Worm (Caenorhabditis elegans): ENCODE results near the gene nhr-218.

ce11 chrV:16256395-16256794 is 1.8 kb upstream of the nhr-218 start, which contains the start of gene bgnt-1.3:
- no peak for TF ChIP-seq zip-11 (GFP tag; IDR thresholded peaks at IDR 0.05)
- TF ChIP-seq fkh-10 (GFP tag; optimal IDR thresholded peaks at IDR 0.05), result no peak
- TF ChIP-seq pqm-1 (tag; optimal IDR thresholded peaks at IDR 0.05), result no peak

Measured in whole organism, L4 larva.